Fruit fly (Drosophila melanogaster) whole organism, embryonic: ENCODE results near the gene CG46311.

Source experiments
- ATbp ChIP-seq: fragments of 200-800 bp; sonication (Bioruptor generic); optimal IDR thresholded peaks from 2 replicates; lab custom pipeline; 2017; ENCODE audit warnings: missing biosample characterization, mild to moderate bottlenecking, missing genetic modification characterization, missing genetic modification reagents
- BtbVII ChIP-seq: fragments of 200-800 bp; sonication (Bioruptor generic); optimal IDR thresholded peaks from 3 replicates; lab custom pipeline; 2017; ENCODE audit warnings: missing biosample characterization, mild to moderate bottlenecking, missing genetic modification characterization
- CG10654 ChIP-seq: fragments of 200-800 bp; sonication (Bioruptor generic); optimal IDR thresholded peaks from 2 replicates; lab custom pipeline; 2016; ENCODE audit warnings: missing biosample characterization, missing genetic modification characterization
- CG11504 ChIP-seq: fragments of 200-800 bp; sonication (Bioruptor generic); optimal IDR thresholded peaks from 3 replicates; lab custom pipeline; 2019; ENCODE audit warnings: missing biosample characterization, mild to moderate bottlenecking, missing genetic modification characterization, moderate library complexity
- CG12071 ChIP-seq: fragments of 200-800 bp; sonication (Bioruptor generic); optimal IDR thresholded peaks from 3 replicates; lab custom pipeline; 2018; ENCODE audit warnings: missing biosample characterization, mild to moderate bottlenecking, missing genetic modification characterization
- CG12299 ChIP-seq: fragments of 200-800 bp; sonication (Bioruptor generic); optimal IDR thresholded peaks from 2 replicates; lab custom pipeline; 2018; ENCODE audit warnings: missing biosample characterization, mild to moderate bottlenecking, missing genetic modification characterization
- CG14710 ChIP-seq: fragments of 200-800 bp; sonication (Bioruptor generic); optimal IDR thresholded peaks from 3 replicates; lab custom pipeline; 2019; ENCODE audit warnings: missing biosample characterization, mild to moderate bottlenecking, missing genetic modification characterization, moderate library complexity
- CG15479 ChIP-seq: fragments of 200-800 bp; sonication (Bioruptor generic); optimal IDR thresholded peaks from 3 replicates; lab custom pipeline; 2019; ENCODE audit warnings: missing biosample characterization, mild to moderate bottlenecking, missing genetic modification characterization, moderate library complexity
- CG1647 ChIP-seq: fragments of 200-800 bp; sonication (Bioruptor generic); optimal IDR thresholded peaks from 3 replicates; lab custom pipeline; 2016; ENCODE audit warnings: missing biosample characterization, missing genetic modification characterization
- CG17829 ChIP-seq: fragments of 200-800 bp; optimal IDR thresholded peaks from 2 replicates; lab custom pipeline; 2019; ENCODE audit warnings: missing biosample characterization, mild to moderate bottlenecking, missing genetic modification characterization, moderate library complexity
- CG18599 ChIP-seq: fragments of 200-800 bp; sonication (Bioruptor generic); optimal IDR thresholded peaks from 3 replicates; lab custom pipeline; 2017; ENCODE audit warnings: missing biosample characterization, missing genetic modification characterization, mild to moderate bottlenecking, moderate library complexity, missing genetic modification reagents
- CG2116 ChIP-seq: fragments of 200-800 bp; sonication (Bioruptor generic); optimal IDR thresholded peaks from 3 replicates; lab custom pipeline; 2018; ENCODE audit warnings: missing biosample characterization, mild to moderate bottlenecking, missing genetic modification characterization
- CG2120 ChIP-seq: fragments of 200-800 bp; sonication (Bioruptor generic); optimal IDR thresholded peaks from 3 replicates; lab custom pipeline; 2016; ENCODE audit warnings: missing biosample characterization, missing genetic modification characterization
- CG3838 ChIP-seq: fragments of 200-800 bp; sonication (Bioruptor generic); optimal IDR thresholded peaks from 3 replicates; lab custom pipeline; 2016; ENCODE audit warnings: missing biosample characterization, missing genetic modification characterization
- CG5180 ChIP-seq: fragments of 200-800 bp; sonication (Bioruptor generic); optimal IDR thresholded peaks from 3 replicates; lab custom pipeline; 2017; ENCODE audit warnings: missing biosample characterization, missing genetic modification characterization, mild to moderate bottlenecking, moderate library complexity, missing genetic modification reagents
- CG5245 ChIP-seq: fragments of 200-800 bp; sonication (Bioruptor generic); optimal IDR thresholded peaks from 3 replicates; lab custom pipeline; 2016; ENCODE audit warnings: missing biosample characterization, missing genetic modification characterization
- CG5953 ChIP-seq: fragments of 200-800 bp; sonication (Bioruptor generic); IDR thresholded peaks from 2 replicates; pipeline ENCODE4 v1.3.6; 2022; ENCODE audit warnings: missing biosample characterization, missing genetic modification characterization
- CG6254 ChIP-seq: fragments of 200-800 bp; sonication (Bioruptor generic); optimal IDR thresholded peaks from 3 replicates; lab custom pipeline; 2017; ENCODE audit warnings: mild to moderate bottlenecking, missing biosample characterization, missing genetic modification reagents, missing genetic modification characterization
- CG7839 ChIP-seq: fragments of 200-800 bp; sonication (Bioruptor generic); optimal IDR thresholded peaks from 3 replicates; lab custom pipeline; 2018; ENCODE audit warnings: missing biosample characterization, mild to moderate bottlenecking, missing genetic modification characterization, moderate library complexity
- CG9797 ChIP-seq: fragments of 200-800 bp; sonication (Bioruptor generic); optimal IDR thresholded peaks from 3 replicates; lab custom pipeline; 2018; ENCODE audit warnings: missing biosample characterization, mild to moderate bottlenecking, missing genetic modification characterization
- Dp ChIP-seq: fragments of 200-800 bp; sonication (Bioruptor generic); optimal IDR thresholded peaks from 2 replicates; lab custom pipeline; 2018; ENCODE audit warnings: missing biosample characterization, mild to moderate bottlenecking, missing genetic modification characterization, moderate library complexity
- Ets97D ChIP-seq: fragments of 200-800 bp; sonication (Bioruptor generic); optimal IDR thresholded peaks from 3 replicates; lab custom pipeline; 2016; ENCODE audit warnings: missing biosample characterization, missing genetic modification characterization
- Gsc ChIP-seq: fragments of 200-800 bp; sonication (Bioruptor generic); IDR thresholded peaks from 2 replicates; pipeline ENCODE4 v1.3.6; 2022; ENCODE audit warnings: missing biosample characterization, missing genetic modification characterization
- Lim3 ChIP-seq: fragments of 200-800 bp; sonication (Bioruptor generic); IDR thresholded peaks from 2 replicates; pipeline ENCODE4 v1.3.6; 2022; ENCODE audit warnings: missing biosample characterization, missing genetic modification characterization
- MBD-R2 ChIP-seq: fragments of 200-800 bp; sonication (Bioruptor generic); IDR thresholded peaks from 2 replicates; pipeline ENCODE4 v1.3.6; 2022; ENCODE audit warnings: missing biosample characterization, missing genetic modification characterization
- Med ChIP-seq: fragments of 200-800 bp; sonication (Bioruptor generic); peaks from one replicate; lab custom pipeline; 2016; ENCODE audit warnings: missing biosample characterization, missing genetic modification characterization, mild to moderate bottlenecking, inconsistent platforms, moderate library complexity
- ase ChIP-seq: fragments of 200-800 bp; sonication (Bioruptor generic); IDR thresholded peaks from 3 replicates; pipeline ENCODE4 v1.3.6; 2022; ENCODE audit warnings: missing biosample characterization, missing genetic modification characterization
- croc ChIP-seq: fragments of 200-800 bp; sonication (Bioruptor generic); conservative IDR thresholded peaks from 3 replicates; pipeline ENCODE4 v1.3.6; 2022; ENCODE audit warnings: missing biosample characterization, missing genetic modification characterization
- crol ChIP-seq: fragments of 200-800 bp; sonication (Bioruptor generic); IDR thresholded peaks from 2 replicates; pipeline ENCODE4 v1.3.6; 2022; ENCODE audit warnings: missing biosample characterization, missing genetic modification characterization
- dan ChIP-seq: fragments of 200-800 bp; sonication (Bioruptor generic); IDR thresholded peaks from 2 replicates; pipeline ENCODE4 v1.3.6; 2022; ENCODE audit warnings: missing biosample characterization, missing genetic modification characterization
- danr ChIP-seq: fragments of 200-800 bp; sonication (Bioruptor generic); IDR thresholded peaks from 2 replicates; pipeline ENCODE4 v1.3.6; 2022; ENCODE audit warnings: missing biosample characterization, missing genetic modification characterization
- dimm ChIP-seq: fragments of 200-800 bp; sonication (Bioruptor generic); IDR thresholded peaks from 2 replicates; pipeline ENCODE4 v1.3.6; 2022; ENCODE audit warnings: missing biosample characterization, missing genetic modification characterization
- dmrt11E ChIP-seq: fragments of 200-800 bp; sonication (Bioruptor generic); optimal IDR thresholded peaks from 3 replicates; lab custom pipeline; 2018; ENCODE audit warnings: missing biosample characterization, mild to moderate bottlenecking, missing genetic modification characterization, moderate library complexity
- dmrt99B ChIP-seq: fragments of 200-800 bp; sonication (Bioruptor generic); optimal IDR thresholded peaks from 2 replicates; lab custom pipeline; 2018; ENCODE audit warnings: missing biosample characterization, mild to moderate bottlenecking, missing genetic modification characterization, moderate library complexity
- dpn ChIP-seq, 2 experiments: fragments of 200-800 bp; sonication (Bioruptor generic); optimal IDR thresholded peaks; 3 replicates each; lab custom pipeline; 2016; ENCODE audit warnings: missing biosample characterization in 2 of 2, missing genetic modification characterization in 2 of 2
- exex ChIP-seq: fragments of 200-800 bp; sonication (Bioruptor generic); optimal IDR thresholded peaks from 4 replicates; lab custom pipeline; 2018; ENCODE audit warnings: missing biosample characterization, mild to moderate bottlenecking, missing genetic modification characterization, moderate library complexity
- grau ChIP-seq: fragments of 200-800 bp; optimal IDR thresholded peaks from 3 replicates; lab custom pipeline; 2019; ENCODE audit warnings: missing biosample characterization, mild to moderate bottlenecking, missing genetic modification characterization, moderate library complexity
- jumu ChIP-seq: fragments of 200-800 bp; sonication (Bioruptor generic); optimal IDR thresholded peaks from 3 replicates; lab custom pipeline; 2016; ENCODE audit warnings: missing biosample characterization, missing genetic modification characterization
- kay ChIP-seq: fragments of 200-800 bp; sonication (Bioruptor generic); optimal IDR thresholded peaks from 2 replicates; lab custom pipeline; 2016; ENCODE audit warnings: missing biosample characterization, missing genetic modification characterization
- lab ChIP-seq: fragments of 200-800 bp; sonication (Bioruptor generic); optimal IDR thresholded peaks from 3 replicates; lab custom pipeline; 2017; ENCODE audit warnings: missing biosample characterization, missing genetic modification characterization, mild to moderate bottlenecking, moderate library complexity, missing genetic modification reagents
- prd ChIP-seq, 3 experiments: fragments of >200 bp in 2 of 3; fragments of 200-800 bp in 1 of 3; sonication (Bioruptor generic) in 1 of 3; optimal IDR thresholded peaks in 2 of 3; IDR thresholded peaks in 1 of 3; 2 replicates in 2 of 3; 3 replicates in 1 of 3; pipeline versions ENCODE4 v1.3.6 to Lab custom; 2017 to 2022; ENCODE audit warnings: missing biosample characterization in 1 of 3, missing genetic modification characterization in 1 of 3
- pros ChIP-seq: fragments of 200-800 bp; sonication (Bioruptor generic); optimal IDR thresholded peaks from 3 replicates; lab custom pipeline; 2019; ENCODE audit warnings: missing biosample characterization, mild to moderate bottlenecking, missing genetic modification characterization, moderate library complexity
- psq ChIP-seq: fragments of 200-800 bp; sonication (Bioruptor generic); optimal IDR thresholded peaks from 2 replicates; lab custom pipeline; 2017; ENCODE audit warnings: missing biosample characterization, missing genetic modification characterization
- seq ChIP-seq: fragments of 200-800 bp; sonication (Bioruptor generic); IDR thresholded peaks from 2 replicates; pipeline ENCODE4 v1.3.6; 2022; ENCODE audit warnings: missing biosample characterization, missing genetic modification characterization
- tx ChIP-seq: fragments of 200-800 bp; sonication (Bioruptor generic); optimal IDR thresholded peaks from 2 replicates; lab custom pipeline; 2016; ENCODE audit warnings: missing biosample characterization, missing genetic modification characterization

The CG46311 gene

dm6 chrX:13563483-13564443 is at the start of gene CG46311, which contains the start of gene Tpst (continued):
- peak; percentile 43 for TF ChIP-seq dmrt11E
- TF ChIP-seq CG5245 (GFP tag; lab: Kevin White, UChicago): peak; percentile 82
- peak; percentile 68 for TF ChIP-seq jumu (GFP tag; lab: Kevin White, UChicago)
- 0 out of 2 replicates have a peak, but pooled peaks have one; percentile 27 for TF ChIP-seq CG5953 (GFP tag; lab: Robert Waterston, UW)
- peak; percentile 48 for TF ChIP-seq CG14710 (tag; lab: Kevin White, UChicago)
- TF ChIP-seq, all 482 proteins: peak for 296

- TF ChIP-seq CG12299 (tag; lab: Kevin White, UChicago) (no peak), danr (GFP tag; lab: Robert Waterston, UW) (no peak), CG6254 (GFP tag; lab: Kevin White, UChicago) (no peak), MBD-R2 (GFP tag; lab: Robert Waterston, UW) (no peak), CG2116 (GFP tag; lab: Kevin White, UChicago) (no peak), kay (no peak)
Observed at dm6 chrX:13527706-13528105, 35.9 kb upstream of the CG46311 start, which contains the start of gene CG15754. TSS of gene CG15754 (plus strand) at chrX:13528006.

- TF ChIP-seq CG2120 (GFP tag; lab: Kevin White, UChicago) (no peak), ATbp (GFP tag; lab: Kevin White, UChicago) (no peak), ase (GFP tag; lab: Robert Waterston, UW) (0 out of 3 replicates have a peak, but pooled peaks have one; percentile 6), exex (tag; lab: Kevin White, UChicago) (no peak), CG7839 (tag; lab: Kevin White, UChicago) (no peak), BtbVII (GFP tag; lab: Kevin White, UChicago) (no peak), croc (GFP tag; lab: Robert Waterston, UW) (no peak), pros (no peak), CG3838 (GFP tag; lab: Kevin White, UChicago) (no peak), dimm (no peak), CG11504 (tag; lab: Kevin White, UChicago) (peak; percentile 13), tx (GFP tag; lab: Kevin White, UChicago) (no peak), Ets97D (GFP tag; lab: Kevin White, UChicago) (no peak), grau (tag; lab: Kevin White, UChicago) (no peak), dan (GFP tag; lab: Robert Waterston, UW) (no peak), CG17829 (no peak), crol (GFP tag; lab: Robert Waterston, UW) (no peak), lab (no peak), CG9797 (GFP tag; lab: Kevin White, UChicago) (no peak), CG5180 (GFP tag; lab: Kevin White, UChicago) (no peak), psq (GFP tag; lab: Kevin White, UChicago) (no peak), Med (no peak), Lim3 (GFP tag; lab: Robert Waterston, UW) (no peak), CG1647 (GFP tag; lab: Kevin White, UChicago) (no peak), dpn (GFP tag; optimal IDR thresholded peaks at IDR 0.05; lab: Kevin White, UChicago) (no peak), seq (GFP tag; lab: Robert Waterston, UW) (no peak), CG10654 (GFP tag; lab: Kevin White, UChicago) (no peak), CG18599 (GFP tag; lab: Kevin White, UChicago) (peak; percentile 2), CG15479 (GFP tag; lab: Kevin White, UChicago) (no peak), dmrt99B (no peak), Dp (GFP tag; lab: Kevin White, UChicago) (no peak), CG12071 (GFP tag; lab: Kevin White, UChicago) (no peak), Gsc (GFP tag; lab: Robert Waterston, UW) (no peak), prd (optimal IDR thresholded peaks at IDR 0.05; lab: Kevin White, UChicago) (no peak), prd (GFP tag; IDR thresholded peaks at IDR 0.05; lab: Robert Waterston, UW) (peak; percentile 42; the same call in 1 of the 3 replicates)
Observed at dm6 chrX:13529673-13530072, 34.0 kb upstream of the CG46311 start.
